Fruit fly (Drosophila melanogaster) whole organism, embryonic: Measurements from ENCODE around the gene shams.

Experiments used
- CG10366 ChIP-seq: fragments of 200-800 bp; sonication (Bioruptor generic); IDR thresholded peaks from 2 replicates; pipeline ENCODE4 v1.3.6; 2022; ENCODE audit warnings: missing biosample characterization, missing genetic modification characterization
- CG10543 ChIP-seq: fragments of 200-800 bp; sonication (Bioruptor generic); optimal IDR thresholded peaks from 3 replicates; lab custom pipeline; 2017; ENCODE audit warnings: missing biosample characterization, mild to moderate bottlenecking, missing genetic modification characterization, moderate library complexity
- CG10565 ChIP-seq: fragments of 200-800 bp; sonication (Bioruptor generic); optimal IDR thresholded peaks from 3 replicates; lab custom pipeline; 2016; ENCODE audit warnings: missing biosample characterization, mild to moderate bottlenecking, missing genetic modification characterization
- CG11093 ChIP-seq: fragments of 200-800 bp; sonication (Bioruptor generic); IDR thresholded peaks from 3 replicates; pipeline ENCODE4 v1.3.6; 2022; ENCODE audit warnings: missing biosample characterization, missing genetic modification characterization
- CG11398 ChIP-seq: fragments of 200-800 bp; sonication (Bioruptor generic); optimal IDR thresholded peaks from 2 replicates; lab custom pipeline; 2016; ENCODE audit warnings: missing biosample characterization, missing genetic modification characterization
- CG12659 ChIP-seq: fragments of 200-800 bp; sonication (Bioruptor generic); optimal IDR thresholded peaks from 3 replicates; lab custom pipeline; 2017; ENCODE audit warnings: mild to moderate bottlenecking, missing biosample characterization, missing genetic modification reagents, missing genetic modification characterization
- CG13424 ChIP-seq: fragments of 200-800 bp; sonication (Bioruptor generic); optimal IDR thresholded peaks from 2 replicates; lab custom pipeline; 2019; ENCODE audit warnings: missing biosample characterization, mild to moderate bottlenecking, missing genetic modification characterization, moderate library complexity
- CG13624 ChIP-seq: fragments of 200-800 bp; sonication (Bioruptor generic); optimal IDR thresholded peaks from 2 replicates; lab custom pipeline; 2016; ENCODE audit warnings: missing biosample characterization, missing genetic modification characterization
- CG1647 ChIP-seq: fragments of 200-800 bp; sonication (Bioruptor generic); optimal IDR thresholded peaks from 3 replicates; lab custom pipeline; 2016; ENCODE audit warnings: missing biosample characterization, missing genetic modification characterization
- CG16863 ChIP-seq: fragments of 200-800 bp; sonication (Bioruptor generic); optimal IDR thresholded peaks from 3 replicates; lab custom pipeline; 2016; ENCODE audit warnings: missing biosample characterization, missing genetic modification characterization
- CG17802 ChIP-seq: fragments of 200-800 bp; sonication (Bioruptor generic); optimal IDR thresholded peaks from 2 replicates; lab custom pipeline; 2018; ENCODE audit warnings: missing biosample characterization, mild to moderate bottlenecking, missing genetic modification characterization, moderate library complexity
- CG3065 ChIP-seq: fragments of 200-800 bp; sonication (Bioruptor generic); optimal IDR thresholded peaks from 2 replicates; lab custom pipeline; 2016; ENCODE audit warnings: missing biosample characterization, missing genetic modification characterization
- CG32767 ChIP-seq: fragments of 200-800 bp; sonication (Bioruptor generic); IDR thresholded peaks from 2 replicates; pipeline ENCODE4 v1.3.6; 2022; ENCODE audit warnings: missing biosample characterization, missing genetic modification characterization
- CG4424 ChIP-seq: fragments of 200-800 bp; sonication (Bioruptor generic); optimal IDR thresholded peaks from 3 replicates; lab custom pipeline; 2016; ENCODE audit warnings: missing biosample characterization, missing genetic modification characterization
- CG4617 ChIP-seq: fragments of 200-800 bp; sonication (Bioruptor generic); optimal IDR thresholded peaks from 3 replicates; lab custom pipeline; 2016; ENCODE audit warnings: missing biosample characterization, missing genetic modification characterization, borderline replicate concordance
- CG9215 ChIP-seq: fragments of 200-800 bp; sonication (Bioruptor generic); IDR thresholded peaks from 2 replicates; pipeline ENCODE4 v1.3.6; 2022; ENCODE audit warnings: missing biosample characterization, missing genetic modification characterization
- CHES-1-like ChIP-seq: fragments of 200-800 bp; sonication (Bioruptor generic); optimal IDR thresholded peaks from 2 replicates; lab custom pipeline; 2016; ENCODE audit warnings: missing biosample characterization, missing genetic modification characterization
- Camta ChIP-seq: fragments of 200-800 bp; sonication (Bioruptor generic); optimal IDR thresholded peaks from 2 replicates; lab custom pipeline; 2016; ENCODE audit warnings: missing biosample characterization, missing genetic modification characterization
- Dref ChIP-seq: fragments of 200-800 bp; sonication (Bioruptor generic); IDR thresholded peaks from 2 replicates; pipeline ENCODE4 v1.3.6; 2022; ENCODE audit warnings: missing biosample characterization, missing genetic modification characterization
- Elba2 ChIP-seq: fragments of 200-800 bp; sonication (Bioruptor generic); optimal IDR thresholded peaks from 3 replicates; lab custom pipeline; 2016; ENCODE audit warnings: missing biosample characterization, missing genetic modification characterization
- Ets97D ChIP-seq: fragments of 200-800 bp; sonication (Bioruptor generic); optimal IDR thresholded peaks from 3 replicates; lab custom pipeline; 2016; ENCODE audit warnings: missing biosample characterization, missing genetic modification characterization
- Fer1 ChIP-seq: fragments of 200-800 bp; sonication (Bioruptor generic); optimal IDR thresholded peaks from 2 replicates; lab custom pipeline; 2017; ENCODE audit warnings: missing biosample characterization, mild to moderate bottlenecking, missing genetic modification characterization
- Hsf ChIP-seq: fragments of 200-800 bp; sonication (Bioruptor generic); optimal IDR thresholded peaks from 3 replicates; lab custom pipeline; 2016; ENCODE audit warnings: missing biosample characterization, missing genetic modification characterization
- MTF-1 ChIP-seq: fragments of 200-800 bp; sonication (Bioruptor generic); optimal IDR thresholded peaks from 2 replicates; lab custom pipeline; 2018; ENCODE audit warnings: missing biosample characterization, mild to moderate bottlenecking, missing genetic modification characterization, borderline replicate concordance
- Max ChIP-seq: fragments of 200-800 bp; sonication (Bioruptor generic); optimal IDR thresholded peaks from 2 replicates; lab custom pipeline; 2016; ENCODE audit warnings: missing biosample characterization, mild to moderate bottlenecking, missing genetic modification characterization
- Med ChIP-seq: fragments of 200-800 bp; sonication (Bioruptor generic); peaks from one replicate; lab custom pipeline; 2016; ENCODE audit warnings: missing biosample characterization, missing genetic modification characterization, mild to moderate bottlenecking, inconsistent platforms, moderate library complexity
- Nf-YB ChIP-seq: fragments of 200-800 bp; sonication (Bioruptor generic); optimal IDR thresholded peaks from 3 replicates; lab custom pipeline; 2019; ENCODE audit warnings: missing biosample characterization, mild to moderate bottlenecking, missing genetic modification characterization, moderate library complexity
- Poxn ChIP-seq: fragments of 200-800 bp; sonication (Bioruptor generic); IDR thresholded peaks from 2 replicates; pipeline ENCODE4 v1.3.6; 2022; ENCODE audit warnings: missing biosample characterization, missing genetic modification characterization
- Scr ChIP-seq: fragments of 200-800 bp; sonication (Bioruptor generic); IDR thresholded peaks from 2 replicates; pipeline ENCODE4 v1.3.6; 2022; ENCODE audit warnings: missing biosample characterization, missing genetic modification characterization; ENCODE audit not compliant: partially characterized antibody
- Sin3A ChIP-seq: fragments of >200 bp; optimal IDR thresholded peaks from 2 replicates; lab custom pipeline; 2018
- Sox100B ChIP-seq: fragments of 200-800 bp; sonication (Bioruptor generic); optimal IDR thresholded peaks from 3 replicates; lab custom pipeline; 2018; ENCODE audit warnings: missing biosample characterization, mild to moderate bottlenecking, missing genetic modification characterization
- Sry-δ ChIP-seq: fragments of 200-800 bp; sonication (Bioruptor generic); optimal IDR thresholded peaks from 2 replicates; lab custom pipeline; 2016; ENCODE audit warnings: missing biosample characterization, missing genetic modification characterization
- Stat92E ChIP-seq, 3 experiments: fragments of >200 bp in 2 of 3; fragments of 200-800 bp in 1 of 3; sonication (Bioruptor generic) in 1 of 3; optimal IDR thresholded peaks; 2 replicates each; lab custom pipeline; 2017 to 2019; ENCODE audit warnings: missing biosample characterization in 3 of 3, missing genetic modification characterization in 3 of 3, mild to moderate bottlenecking in 1 of 3, moderate library complexity in 1 of 3
- amos ChIP-seq: fragments of 200-800 bp; sonication (Bioruptor generic); IDR thresholded peaks from 2 replicates; pipeline ENCODE4 v1.3.6; 2022; ENCODE audit warnings: missing biosample characterization, missing genetic modification characterization; ENCODE audit not compliant: partially characterized antibody
- ara ChIP-seq: fragments of 200-800 bp; sonication (Bioruptor generic); IDR thresholded peaks from 2 replicates; pipeline ENCODE4 v1.3.6; 2022; ENCODE audit warnings: missing biosample characterization, missing genetic modification characterization
- bcd ChIP-seq: fragments of 200-800 bp; sonication (Bioruptor generic); optimal IDR thresholded peaks from 2 replicates; lab custom pipeline; 2017; ENCODE audit warnings: missing biosample characterization, mild to moderate bottlenecking, missing genetic modification characterization
- br ChIP-seq: fragments of >200 bp; optimal IDR thresholded peaks from 2 replicates; lab custom pipeline; 2017
- cg ChIP-seq: fragments of 200-800 bp; sonication (Bioruptor generic); optimal IDR thresholded peaks from 3 replicates; lab custom pipeline; 2019; ENCODE audit warnings: missing biosample characterization, mild to moderate bottlenecking, missing genetic modification characterization, moderate library complexity
- dysf ChIP-seq: fragments of 200-800 bp; sonication (Bioruptor generic); IDR thresholded peaks from 3 replicates; pipeline ENCODE4 v1.3.6; 2022; ENCODE audit warnings: missing biosample characterization, missing genetic modification characterization
- esg ChIP-seq: fragments of 200-800 bp; sonication (Bioruptor generic); conservative IDR thresholded peaks from 2 replicates; pipeline ENCODE4 v1.3.6; 2022; ENCODE audit warnings: missing biosample characterization, missing genetic modification characterization
- ewg ChIP-seq: fragments of 200-800 bp; sonication (Bioruptor generic); optimal IDR thresholded peaks from 3 replicates; lab custom pipeline; 2017; ENCODE audit warnings: mild to moderate bottlenecking, missing biosample characterization, missing genetic modification reagents, missing genetic modification characterization
- fd64A ChIP-seq: fragments of 200-800 bp; sonication (Bioruptor generic); optimal IDR thresholded peaks from 3 replicates; lab custom pipeline; 2018; ENCODE audit warnings: missing biosample characterization, mild to moderate bottlenecking, missing genetic modification characterization
- gfzf ChIP-seq: fragments of 200-800 bp; sonication (Bioruptor generic); optimal IDR thresholded peaks from 2 replicates; lab custom pipeline; 2016; ENCODE audit warnings: missing biosample characterization, mild to moderate bottlenecking, missing genetic modification characterization, moderate library complexity
- ken ChIP-seq: fragments of 200-800 bp; sonication (Bioruptor generic); IDR thresholded peaks from 3 replicates; pipeline ENCODE4 v1.3.6; 2022; ENCODE audit warnings: missing biosample characterization, missing genetic modification characterization
- lmd ChIP-seq: fragments of 200-800 bp; sonication (Bioruptor generic); IDR thresholded peaks from 2 replicates; pipeline ENCODE4 v1.3.6; 2022; ENCODE audit warnings: missing biosample characterization, missing genetic modification characterization
- nom ChIP-seq: fragments of 200-800 bp; sonication (Bioruptor generic); optimal IDR thresholded peaks from 2 replicates; lab custom pipeline; 2017; ENCODE audit warnings: missing biosample characterization, missing genetic modification characterization, mild to moderate bottlenecking, moderate library complexity, missing genetic modification reagents
- phol ChIP-seq: fragments of 200-800 bp; sonication (Bioruptor generic); optimal IDR thresholded peaks from 3 replicates; lab custom pipeline; 2018; ENCODE audit warnings: missing biosample characterization, mild to moderate bottlenecking, missing genetic modification characterization, moderate library complexity
- slou ChIP-seq: fragments of 200-800 bp; sonication (Bioruptor generic); optimal IDR thresholded peaks from 3 replicates; lab custom pipeline; 2016; ENCODE audit warnings: missing biosample characterization, missing genetic modification characterization
- tin ChIP-seq: fragments of 200-800 bp; sonication (Bioruptor generic); optimal IDR thresholded peaks from 3 replicates; lab custom pipeline; 2016; ENCODE audit warnings: missing biosample characterization, missing genetic modification characterization
- unc-4 ChIP-seq: fragments of 200-800 bp; sonication (Bioruptor generic); IDR thresholded peaks from 2 replicates; pipeline ENCODE4 v1.3.6; 2022; ENCODE audit warnings: missing biosample characterization, missing genetic modification characterization; ENCODE audit not compliant: partially characterized antibody
- wor ChIP-seq: fragments of 200-800 bp; sonication (Bioruptor generic); IDR thresholded peaks from 2 replicates; pipeline ENCODE4 v1.3.6; 2022; ENCODE audit warnings: missing biosample characterization, missing genetic modification characterization
- zfh1 ChIP-seq: fragments of 200-800 bp; sonication (Bioruptor generic); IDR thresholded peaks from 3 replicates; pipeline ENCODE4 v1.3.6; 2022; ENCODE audit warnings: missing biosample characterization, missing genetic modification characterization

shams gene

DNA sequence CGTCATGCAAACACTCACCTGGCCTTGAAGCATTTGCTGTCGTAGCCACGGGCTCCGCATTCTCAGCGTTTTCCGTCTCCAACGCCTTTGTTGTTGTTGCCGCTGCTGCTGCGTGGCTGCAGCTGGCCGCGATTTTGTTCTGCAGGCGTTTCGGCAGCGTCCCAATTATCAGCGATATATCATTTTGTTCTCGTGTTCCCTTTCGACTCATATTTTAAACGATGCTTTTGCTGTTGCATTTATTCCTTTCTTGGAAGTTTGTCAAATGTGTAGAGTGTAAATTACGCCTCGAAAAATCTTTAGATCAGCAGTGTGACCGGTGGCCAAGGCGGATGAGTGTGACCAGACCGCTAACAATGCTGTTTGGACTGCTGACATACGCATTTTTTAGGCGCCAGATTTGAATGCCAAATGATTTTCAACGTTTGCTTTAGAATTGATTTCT lies 41.2 kb downstream of the shams start, which contains the start of gene Smg6 (continued):
- TF ChIP-seq CG13424 = no peak
- TF ChIP-seq Dref (GFP tag; lab: Robert Waterston, UW) = peak; percentile 27; the same call in 1 of the 2 replicates
- peak in 1 of 3 experiments; percentile 59 for TF ChIP-seq Stat92E (GFP tag; optimal IDR thresholded peaks at IDR 0.05; lab: Kevin White, UChicago)
- TF ChIP-seq zfh1 (GFP tag; lab: Robert Waterston, UW) = no peak
- TF ChIP-seq ara (GFP tag; lab: Robert Waterston, UW) = no peak
- TF ChIP-seq Fer1 = peak; percentile 46
- no peak for TF ChIP-seq CG32767
- peak; percentile 57 for TF ChIP-seq CHES-1-like
- no peak for TF ChIP-seq MTF-1 (GFP tag; lab: Kevin White, UChicago)
- TF ChIP-seq CG13624 (GFP tag; lab: Kevin White, UChicago) = peak; percentile 89
- TF ChIP-seq phol (tag; lab: Kevin White, UChicago) = peak; percentile 3
- TF ChIP-seq CG4617 = peak; percentile 91
- 0 out of 2 replicates have a peak, but pooled peaks have one; percentile 20 for TF ChIP-seq unc-4 (GFP tag; lab: Robert Waterston, UW)
- no peak for TF ChIP-seq fd64A (GFP tag; lab: Kevin White, UChicago)
- peak; percentile 95 for TF ChIP-seq gfzf (GFP tag; lab: Kevin White, UChicago)
- TF ChIP-seq Scr (GFP tag; lab: Robert Waterston, UW) = no peak
- TF ChIP-seq Max (GFP tag; lab: Kevin White, UChicago) = peak; percentile 12
- TF ChIP-seq Sry-δ (GFP tag; lab: Kevin White, UChicago) = peak; percentile 45
- TF ChIP-seq CG10565 (GFP tag; lab: Kevin White, UChicago) = no peak
- TF ChIP-seq esg (GFP tag; lab: Robert Waterston, UW) = no peak
- no peak for TF ChIP-seq CG16863 (GFP tag; lab: Kevin White, UChicago)
- no peak for TF ChIP-seq CG11398
- TF ChIP-seq bcd (GFP tag; lab: Kevin White, UChicago) = no peak
- TF ChIP-seq CG3065 (GFP tag; lab: Kevin White, UChicago) = no peak
- no peak for TF ChIP-seq tin (GFP tag; lab: Kevin White, UChicago)
- no peak for TF ChIP-seq Poxn (GFP tag; lab: Robert Waterston, UW)
- no peak for TF ChIP-seq CG11093 (GFP tag; lab: Robert Waterston, UW)
- TF ChIP-seq lmd (GFP tag; lab: Robert Waterston, UW) = no peak
- TF ChIP-seq Hsf (GFP tag; lab: Kevin White, UChicago) = no peak
- TF ChIP-seq br (lab: Kevin White, UChicago) = no peak
- peak; percentile 32 for TF ChIP-seq Sin3A
- no peak for TF ChIP-seq Camta
- peak; percentile 37 for TF ChIP-seq nom (GFP tag; lab: Kevin White, UChicago)
- TF ChIP-seq CG4424 (GFP tag; lab: Kevin White, UChicago) = no peak
- no peak for TF ChIP-seq CG10543 (GFP tag; lab: Kevin White, UChicago)
- TF ChIP-seq CG1647 (GFP tag; lab: Kevin White, UChicago) = no peak
- TF ChIP-seq CG10366 (GFP tag; lab: Robert Waterston, UW) = no peak
- TF ChIP-seq Med (GFP tag; lab: Kevin White, UChicago) = peak; percentile 70
- TF ChIP-seq dysf (GFP tag; lab: Robert Waterston, UW) = no peak
- peak; percentile 31; the same call in 1 of the 2 replicates for TF ChIP-seq amos (GFP tag; lab: Robert Waterston, UW)
- no peak for TF ChIP-seq ken (GFP tag; lab: Robert Waterston, UW)
- no peak for TF ChIP-seq cg (GFP tag; lab: Kevin White, UChicago)
- no peak for TF ChIP-seq Nf-YB (GFP tag; lab: Kevin White, UChicago)
- no peak for TF ChIP-seq wor (GFP tag; lab: Robert Waterston, UW)
- TF ChIP-seq slou (GFP tag; lab: Kevin White, UChicago) = no peak
- TF ChIP-seq CG12659 (GFP tag; lab: Kevin White, UChicago) = peak; percentile 1
- TF ChIP-seq Elba2 (GFP tag; lab: Kevin White, UChicago) = peak; percentile 22
- TF ChIP-seq CG17802 = no peak
- peak; percentile 9 for TF ChIP-seq ewg (GFP tag; lab: Kevin White, UChicago)
- no peak for TF ChIP-seq CG9215 (GFP tag; lab: Robert Waterston, UW)
- peak; percentile 28 for TF ChIP-seq Ets97D (GFP tag; lab: Kevin White, UChicago)
- no peak for TF ChIP-seq Sox100B (GFP tag; lab: Kevin White, UChicago)
